Worm (Caenorhabditis elegans): ENCODE results near the gene epg-9.
A peak's percentile ranks its signal among the peaks of the same experiment; 100 is the strongest.

DNA sequence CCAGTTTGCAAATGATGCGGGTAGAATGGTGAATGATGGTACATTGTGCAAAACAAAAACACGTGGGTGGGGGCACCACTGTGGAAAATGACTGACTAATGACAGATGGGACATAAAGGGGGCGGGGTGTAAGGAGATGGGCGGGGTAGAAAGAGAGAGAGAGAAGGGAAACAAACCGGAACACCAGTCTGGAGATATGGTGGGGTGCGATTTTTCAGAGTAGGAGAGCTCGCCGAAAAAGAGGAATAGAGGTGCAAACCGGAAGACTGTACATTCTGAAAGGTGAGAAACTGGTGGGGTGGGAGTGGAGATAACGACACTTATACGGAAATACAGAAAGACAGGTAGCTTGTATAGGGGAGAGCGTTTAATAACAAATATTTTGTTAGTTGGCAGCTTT is 27.2 kb downstream of the epg-9 start, which contains the start of gene ngn-1:
- no peak for TF ChIP-seq nhr-11 (tag; optimal IDR thresholded peaks at IDR 0.05)
- no peak for TF ChIP-seq ZK546.5 (tag; optimal IDR thresholded peaks at IDR 0.05)
- TF ChIP-seq ztf-11 (tag; optimal IDR thresholded peaks at IDR 0.05): no peak
- TF ChIP-seq dmd-6 (GFP tag; IDR thresholded peaks at IDR 0.05): no peak
- TF ChIP-seq unc-62 (GFP tag; optimal IDR thresholded peaks at IDR 0.05 in 1 of 2): peak in 1 of 2 experiments; percentile 54
- TF ChIP-seq unc-62 (tag; optimal IDR thresholded peaks at IDR 0.05): no peak
- no peak for TF ChIP-seq lin-13 (GFP tag; optimal IDR thresholded peaks at IDR 0.05)
- no peak for TF ChIP-seq zfp-3 (GFP tag; conservative IDR thresholded peaks at IDR 0.05)
- no peak for TF ChIP-seq pha-4 (GFP tag; IDR thresholded peaks at IDR 0.05)
- no peak for TF ChIP-seq pha-4 (tag; optimal IDR thresholded peaks at IDR 0.05)
- no peak for TF ChIP-seq snpc-4 (tag; optimal IDR thresholded peaks at IDR 0.05)
- TF ChIP-seq dpl-1 (GFP tag; optimal IDR thresholded peaks at IDR 0.05): no peak
